Fruit fly (Drosophila melanogaster) whole organism, prepupa: ENCODE data around the gene CG4907.
A peak's percentile ranks its signal among the peaks of the same experiment; 100 is the strongest.

Source experiments
- CG10669 ChIP-seq: fragments of 200-800 bp; sonication (Bioruptor generic); optimal IDR thresholded peaks from 3 replicates; lab custom pipeline; 2018; ENCODE audit warnings: missing biosample characterization, mild to moderate bottlenecking, missing genetic modification characterization, moderate library complexity
- CG11294 ChIP-seq: fragments of 200-800 bp; sonication (Bioruptor generic); IDR thresholded peaks from 2 replicates; pipeline ENCODE4 v1.3.6; 2022; ENCODE audit warnings: missing biosample characterization, missing genetic modification characterization
- CG11762 ChIP-seq: fragments of 200-800 bp; sonication (Bioruptor generic); optimal IDR thresholded peaks from 3 replicates; lab custom pipeline; 2016; ENCODE audit warnings: missing biosample characterization, missing genetic modification characterization; ENCODE audit not compliant: insufficient read depth
- CG1621 ChIP-seq: fragments of 200-800 bp; sonication (Bioruptor generic); optimal IDR thresholded peaks from 3 replicates; lab custom pipeline; 2018; ENCODE audit warnings: missing biosample characterization, mild to moderate bottlenecking, missing genetic modification characterization
- CG3032 ChIP-seq: fragments of 200-800 bp; optimal IDR thresholded peaks from 2 replicates; lab custom pipeline; 2019; ENCODE audit warnings: missing biosample characterization, mild to moderate bottlenecking, missing genetic modification characterization, moderate library complexity
- CG31627 ChIP-seq: fragments of 200-800 bp; sonication (Bioruptor generic); optimal IDR thresholded peaks from 3 replicates; lab custom pipeline; 2016; ENCODE audit warnings: missing biosample characterization, missing genetic modification characterization
- CG32006 ChIP-seq: fragments of 200-800 bp; sonication (Bioruptor generic); optimal IDR thresholded peaks from 3 replicates; lab custom pipeline; 2017; ENCODE audit warnings: missing biosample characterization, mild to moderate bottlenecking, missing genetic modification characterization
- CG34406 ChIP-seq: fragments of 200-800 bp; sonication (Bioruptor generic); optimal IDR thresholded peaks from 3 replicates; lab custom pipeline; 2016; ENCODE audit warnings: missing biosample characterization, missing genetic modification characterization
- CG3919 ChIP-seq: fragments of 200-800 bp; sonication (Bioruptor generic); optimal IDR thresholded peaks from 3 replicates; lab custom pipeline; 2016; ENCODE audit warnings: missing biosample characterization, missing genetic modification characterization
- CG4318 ChIP-seq: fragments of 200-800 bp; sonication (Bioruptor generic); optimal IDR thresholded peaks from 3 replicates; lab custom pipeline; 2017; ENCODE audit warnings: missing biosample characterization, mild to moderate bottlenecking, missing genetic modification characterization
- CG6163 ChIP-seq: fragments of 200-800 bp; sonication (Bioruptor generic); IDR thresholded peaks from 3 replicates; pipeline ENCODE4 v1.3.6; 2022; ENCODE audit warnings: missing biosample characterization, missing genetic modification characterization
- CG6276 ChIP-seq: fragments of 200-800 bp; sonication (Bioruptor generic); optimal IDR thresholded peaks from 2 replicates; lab custom pipeline; 2017; ENCODE audit warnings: missing biosample characterization, mild to moderate bottlenecking, missing genetic modification characterization
- CG6808 ChIP-seq: fragments of 200-800 bp; sonication (Bioruptor generic); optimal IDR thresholded peaks from 3 replicates; lab custom pipeline; 2017; ENCODE audit warnings: missing biosample characterization, missing genetic modification characterization, mild to moderate bottlenecking, moderate library complexity, missing genetic modification reagents
- CG6854 ChIP-seq: fragments of 200-800 bp; sonication (Bioruptor generic); optimal IDR thresholded peaks from 2 replicates; lab custom pipeline; 2017; ENCODE audit warnings: missing biosample characterization, mild to moderate bottlenecking, missing genetic modification characterization
- CG7368 ChIP-seq: fragments of 200-800 bp; sonication (Bioruptor generic); optimal IDR thresholded peaks from 3 replicates; lab custom pipeline; 2016; ENCODE audit warnings: missing biosample characterization, missing genetic modification characterization
- CG8119 ChIP-seq: fragments of 200-800 bp; sonication (Bioruptor generic); IDR thresholded peaks from 3 replicates; pipeline ENCODE4 v1.3.6; 2022; ENCODE audit warnings: missing biosample characterization, missing genetic modification characterization
- CG8319 ChIP-seq: fragments of 200-800 bp; sonication (Bioruptor generic); optimal IDR thresholded peaks from 3 replicates; lab custom pipeline; 2016; ENCODE audit warnings: missing biosample characterization, missing genetic modification characterization
- CG8632 ChIP-seq: fragments of 200-800 bp; sonication (Bioruptor generic); optimal IDR thresholded peaks from 3 replicates; lab custom pipeline; 2016; ENCODE audit warnings: missing biosample characterization, missing genetic modification characterization
- CG9139 ChIP-seq: fragments of 200-800 bp; sonication (Bioruptor generic); optimal IDR thresholded peaks from 3 replicates; lab custom pipeline; 2017; ENCODE audit warnings: missing biosample characterization, mild to moderate bottlenecking, missing genetic modification characterization
- Eip78C ChIP-seq: fragments of 200-800 bp; sonication (Bioruptor generic); peaks from one replicate; lab custom pipeline; 2016; ENCODE audit warnings: missing biosample characterization, missing genetic modification characterization
- Eip93F ChIP-seq: fragments of 200-800 bp; sonication (Bioruptor generic); optimal IDR thresholded peaks from 2 replicates; lab custom pipeline; 2016; ENCODE audit warnings: missing biosample characterization, mild to moderate bottlenecking, missing genetic modification characterization
- Hr38 ChIP-seq: sonication (Bioruptor generic); optimal IDR thresholded peaks from 2 replicates; lab custom pipeline; 2016; ENCODE audit warnings: missing biosample characterization, missing genetic modification characterization
- Hr39 ChIP-seq: fragments of 200-800 bp; sonication (Bioruptor generic); optimal IDR thresholded peaks from 2 replicates; lab custom pipeline; 2016; ENCODE audit warnings: missing biosample characterization, missing genetic modification characterization
- Hr4 ChIP-seq: fragments of 200-800 bp; sonication (Bioruptor generic); optimal IDR thresholded peaks from 3 replicates; lab custom pipeline; 2016; ENCODE audit warnings: missing biosample characterization, missing genetic modification characterization
- Met ChIP-seq: fragments of 200-800 bp; sonication (Bioruptor generic); optimal IDR thresholded peaks from 3 replicates; lab custom pipeline; 2016; ENCODE audit warnings: missing biosample characterization, missing genetic modification characterization
- OdsH ChIP-seq: fragments of 200-800 bp; sonication (Bioruptor generic); optimal IDR thresholded peaks from 3 replicates; lab custom pipeline; 2016; ENCODE audit warnings: missing biosample characterization, missing genetic modification characterization
- Sox102F ChIP-seq: fragments of 200-800 bp; sonication (Bioruptor generic); optimal IDR thresholded peaks from 2 replicates; lab custom pipeline; 2016; ENCODE audit warnings: missing biosample characterization, mild to moderate bottlenecking, missing genetic modification characterization
- Sox14 ChIP-seq: fragments of 200-800 bp; sonication (Bioruptor generic); optimal IDR thresholded peaks from 3 replicates; lab custom pipeline; 2016; ENCODE audit warnings: missing biosample characterization, missing genetic modification characterization
- Sox15 ChIP-seq: fragments of 200-800 bp; sonication (Bioruptor generic); optimal IDR thresholded peaks from 3 replicates; lab custom pipeline; 2016; ENCODE audit warnings: missing biosample characterization, missing genetic modification characterization
- achi ChIP-seq: fragments of 200-800 bp; sonication (Bioruptor generic); optimal IDR thresholded peaks from 3 replicates; lab custom pipeline; 2016; ENCODE audit warnings: missing biosample characterization, missing genetic modification characterization
- acj6 ChIP-seq: fragments of 200-800 bp; sonication (Bioruptor generic); optimal IDR thresholded peaks from 3 replicates; lab custom pipeline; 2016; ENCODE audit warnings: missing biosample characterization, missing genetic modification characterization
- cyc ChIP-seq: fragments of 200-800 bp; sonication (Bioruptor generic); optimal IDR thresholded peaks from 3 replicates; lab custom pipeline; 2016; ENCODE audit warnings: missing biosample characterization, missing genetic modification characterization
- dsx ChIP-seq: fragments of 200-800 bp; optimal IDR thresholded peaks from 3 replicates; lab custom pipeline; 2019; ENCODE audit warnings: missing biosample characterization, mild to moderate bottlenecking, missing genetic modification characterization, moderate library complexity; ENCODE audit not compliant: poor library complexity, severe bottlenecking
- eg ChIP-seq: fragments of 200-800 bp; sonication (Bioruptor generic); IDR thresholded peaks from 3 replicates; pipeline ENCODE4 v1.3.6; 2022; ENCODE audit warnings: missing biosample characterization, missing genetic modification characterization
- esn ChIP-seq: fragments of 200-800 bp; sonication (Bioruptor generic); optimal IDR thresholded peaks from 2 replicates; lab custom pipeline; 2016; ENCODE audit warnings: missing biosample characterization, mild to moderate bottlenecking, missing genetic modification characterization, moderate library complexity
- fd85E ChIP-seq: fragments of 200-800 bp; sonication (Bioruptor generic); optimal IDR thresholded peaks from 3 replicates; lab custom pipeline; 2016; ENCODE audit warnings: missing biosample characterization, missing genetic modification characterization
- fkh ChIP-seq: fragments of 200-800 bp; sonication (Bioruptor generic); optimal IDR thresholded peaks from 3 replicates; lab custom pipeline; 2017; ENCODE audit warnings: missing biosample characterization, mild to moderate bottlenecking, missing genetic modification characterization, moderate library complexity
- net ChIP-seq: fragments of 200-800 bp; sonication (Bioruptor generic); optimal IDR thresholded peaks from 3 replicates; lab custom pipeline; 2016; ENCODE audit warnings: missing biosample characterization, missing genetic modification characterization
- pdm3 ChIP-seq: fragments of 200-800 bp; sonication (Bioruptor generic); optimal IDR thresholded peaks from 3 replicates; lab custom pipeline; 2016; ENCODE audit warnings: missing biosample characterization, missing genetic modification characterization
- salr ChIP-seq, 2 experiments: fragments of 200-800 bp; sonication (Bioruptor generic); optimal IDR thresholded peaks; 3 replicates each; lab custom pipeline; 2016 to 2018; ENCODE audit warnings: missing biosample characterization in 2 of 2, missing genetic modification characterization in 2 of 2, mild to moderate bottlenecking in 1 of 2
- ss ChIP-seq, 2 experiments: fragments of 200-800 bp; sonication (Bioruptor generic); optimal IDR thresholded peaks; 2 replicates in 1 of 2; 3 replicates in 1 of 2; lab custom pipeline; 2017 to 2018; ENCODE audit warnings: mild to moderate bottlenecking in 2 of 2, missing biosample characterization in 2 of 2, missing genetic modification characterization in 2 of 2, moderate library complexity in 1 of 2
- topi ChIP-seq: fragments of 200-800 bp; sonication (Bioruptor generic); optimal IDR thresholded peaks from 3 replicates; lab custom pipeline; 2016; ENCODE audit warnings: missing biosample characterization, missing genetic modification characterization
- vri ChIP-seq: fragments of 200-800 bp; sonication (Bioruptor generic); optimal IDR thresholded peaks from 3 replicates; lab custom pipeline; 2016; ENCODE audit warnings: missing biosample characterization, mild to moderate bottlenecking, missing genetic modification characterization

Gene CG4907

DNA sequence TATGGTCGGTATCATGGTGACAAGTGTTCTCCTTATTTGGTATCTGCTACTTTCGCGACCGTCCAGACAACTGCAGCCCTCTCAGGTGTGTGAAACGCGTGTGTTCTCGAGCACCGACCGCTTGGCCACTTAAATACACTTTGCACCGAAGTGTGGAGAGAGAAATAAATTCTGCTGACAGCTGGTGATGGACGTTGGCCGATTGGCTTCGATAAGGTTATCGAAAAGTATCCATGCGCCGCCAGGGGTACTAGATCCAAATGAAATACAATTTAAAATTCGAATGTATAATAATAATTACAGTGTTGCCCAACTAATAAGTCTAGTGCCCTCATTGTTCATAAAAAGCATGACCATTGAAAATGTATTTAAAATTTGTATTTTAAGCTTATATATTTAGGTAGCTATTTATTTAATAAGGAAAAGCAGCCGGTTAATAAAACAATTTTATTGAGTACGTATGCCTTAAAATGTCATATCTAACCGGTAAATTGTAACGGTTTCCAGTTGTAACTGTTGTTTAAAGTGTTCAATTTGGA is 24.2 kb downstream of the CG4907 start, which contains the start of the genes Gclm and CG17625 (continued):
- no peak for TF ChIP-seq CG6808
- peak; percentile 36 for TF ChIP-seq CG34406 (GFP tag; lab: Kevin White, UChicago)
- no peak for TF ChIP-seq Hr4 (GFP tag; lab: Kevin White, UChicago)
- TF ChIP-seq CG8319 (GFP tag; lab: Kevin White, UChicago) = no peak
- no peak for TF ChIP-seq Sox15 (GFP tag; lab: Kevin White, UChicago)
- no peak for TF ChIP-seq fd85E (GFP tag; lab: Kevin White, UChicago)
- TF ChIP-seq ss (GFP tag; optimal IDR thresholded peaks at IDR 0.05; lab: Kevin White, UChicago) = peak; percentile 42 to 56
- no peak for TF ChIP-seq Hr38 (GFP tag; lab: Kevin White, UChicago)
- peak; percentile 35 for TF ChIP-seq CG9139 (GFP tag; lab: Kevin White, UChicago)
- peak; percentile 42 for TF ChIP-seq Eip93F (GFP tag; lab: Kevin White, UChicago)
- TF ChIP-seq Eip78C = no peak
- TF ChIP-seq OdsH = no peak
- no peak for TF ChIP-seq vri
- TF ChIP-seq Met (GFP tag; lab: Kevin White, UChicago) = no peak
- peak; percentile 57 for TF ChIP-seq dsx (GFP tag; lab: Kevin White, UChicago)
- no peak for TF ChIP-seq CG11762 (GFP tag; lab: Kevin White, UChicago)
- TF ChIP-seq acj6 (GFP tag; lab: Kevin White, UChicago) = peak; percentile 20
- no peak for TF ChIP-seq CG11294 (GFP tag; lab: Robert Waterston, UW)
- TF ChIP-seq Hr39 (GFP tag; lab: Kevin White, UChicago) = no peak
- peak; percentile 13; the same call in 1 of the 3 replicates for TF ChIP-seq CG8119 (GFP tag; lab: Robert Waterston, UW)
- peak; percentile 56 for TF ChIP-seq pdm3 (GFP tag; lab: Kevin White, UChicago)
- peak; percentile 38 for TF ChIP-seq Sox14 (GFP tag; lab: Kevin White, UChicago)
- no peak for TF ChIP-seq salr (GFP tag; optimal IDR thresholded peaks at IDR 0.05; lab: Kevin White, UChicago)
- peak; percentile 56 for TF ChIP-seq net (GFP tag; lab: Kevin White, UChicago)
- TF ChIP-seq Sox102F (GFP tag; lab: Kevin White, UChicago) = peak; percentile 56
- peak; percentile 56 for TF ChIP-seq eg (GFP tag; lab: Robert Waterston, UW)
- peak; percentile 67 for TF ChIP-seq esn (GFP tag; lab: Kevin White, UChicago)
- TF ChIP-seq CG7368 (GFP tag; lab: Kevin White, UChicago) = no peak
- TF ChIP-seq CG10669 (GFP tag; lab: Kevin White, UChicago) = no peak
- peak; percentile 33 for TF ChIP-seq CG31627 (GFP tag; lab: Kevin White, UChicago)
- TF ChIP-seq achi (GFP tag; lab: Kevin White, UChicago) = peak; percentile 90
- peak; percentile 36 for TF ChIP-seq cyc (GFP tag; lab: Kevin White, UChicago)
- TF ChIP-seq CG32006 (GFP tag; lab: Kevin White, UChicago) = no peak
- peak; percentile 11 for TF ChIP-seq CG1621 (tag; lab: Kevin White, UChicago)
- TF ChIP-seq topi (GFP tag; lab: Kevin White, UChicago) = peak; percentile 45

DNA sequence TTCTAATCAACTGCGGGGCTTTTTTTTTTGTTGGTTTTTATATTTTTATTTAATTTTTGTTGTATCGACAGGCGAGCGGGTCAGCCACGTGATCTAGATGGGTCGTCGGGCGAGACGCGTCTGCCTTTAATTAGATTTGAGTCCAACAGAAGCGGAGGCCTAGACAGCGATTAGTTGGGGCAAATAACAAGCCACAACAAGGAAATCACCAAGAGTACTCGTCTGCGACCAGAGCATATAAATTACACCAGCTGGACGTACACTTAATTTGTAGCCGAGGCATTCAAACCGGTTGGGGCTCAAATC is 25.7 kb downstream of the CG4907 start:
- TF ChIP-seq ss (GFP tag; optimal IDR thresholded peaks at IDR 0.05; lab: Kevin White, UChicago) = no peak
- TF ChIP-seq, all 60 proteins: peak for 0

DNA sequence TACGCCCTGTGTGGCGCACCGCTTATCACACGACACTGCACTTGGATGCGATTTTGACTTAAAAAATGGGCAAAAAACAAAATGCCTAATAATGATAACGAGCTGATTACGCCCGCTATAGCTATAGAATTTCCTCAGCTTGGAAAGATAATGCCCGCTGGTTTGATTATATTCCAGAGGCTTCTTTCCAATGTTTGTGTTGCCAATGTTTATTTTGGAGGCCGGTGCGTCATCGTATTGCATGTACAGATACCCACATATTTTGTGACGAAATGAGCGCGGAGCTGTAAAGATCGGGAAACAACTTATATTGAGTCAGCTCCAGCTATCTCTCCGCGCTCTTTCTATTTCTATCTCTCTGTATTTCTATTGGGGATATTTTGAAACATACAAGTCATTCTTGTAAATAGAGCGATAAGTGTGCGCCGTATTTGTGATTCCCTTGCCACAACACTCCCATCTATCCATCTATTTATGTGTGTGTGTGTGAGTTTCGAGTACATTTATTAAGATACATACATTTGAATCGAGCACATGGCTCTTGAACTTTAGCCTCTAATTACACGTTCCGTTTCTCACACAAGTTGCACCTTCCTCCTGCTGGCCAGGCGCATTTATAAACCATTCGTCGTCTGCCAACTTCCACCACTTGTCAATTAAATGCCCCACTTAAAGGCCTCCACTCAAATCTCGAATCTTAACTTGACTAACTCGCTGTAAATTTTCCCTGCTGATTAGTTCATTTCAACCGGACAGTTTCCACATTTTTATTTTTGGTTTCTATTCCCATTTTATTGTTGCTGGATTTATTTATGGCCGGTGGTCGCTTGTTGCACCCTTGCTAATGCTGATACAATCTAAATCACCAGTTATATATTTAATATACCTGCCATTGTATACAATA is 26.3 kb downstream of the CG4907 start:
- TF ChIP-seq CG34406 (GFP tag; lab: Kevin White, UChicago) (no peak), CG4318 (no peak), esn (GFP tag; lab: Kevin White, UChicago) (no peak), CG32006 (GFP tag; lab: Kevin White, UChicago) (no peak), achi (GFP tag; lab: Kevin White, UChicago) (no peak), fkh (GFP tag; lab: Kevin White, UChicago) (peak; percentile 80), dsx (GFP tag; lab: Kevin White, UChicago) (no peak), CG10669 (GFP tag; lab: Kevin White, UChicago) (no peak), acj6 (GFP tag; lab: Kevin White, UChicago) (no peak), CG3919 (GFP tag; lab: Kevin White, UChicago) (no peak), Eip78C (peak; percentile 51), CG3032 (tag; lab: Kevin White, UChicago) (no peak), topi (GFP tag; lab: Kevin White, UChicago) (no peak), CG8319 (GFP tag; lab: Kevin White, UChicago) (no peak), CG11762 (GFP tag; lab: Kevin White, UChicago) (no peak), pdm3 (GFP tag; lab: Kevin White, UChicago) (no peak), CG6276 (no peak), Met (GFP tag; lab: Kevin White, UChicago) (no peak), CG6854 (GFP tag; lab: Kevin White, UChicago) (peak; percentile 47), CG6163 (GFP tag; lab: Robert Waterston, UW) (no peak), Hr38 (GFP tag; lab: Kevin White, UChicago) (no peak), fd85E (GFP tag; lab: Kevin White, UChicago) (no peak), Eip93F (GFP tag; lab: Kevin White, UChicago) (peak; percentile 58), CG8632 (GFP tag; lab: Kevin White, UChicago) (no peak)
